Fruit fly (Drosophila melanogaster) S2 (cell line): ENCODE data around the gene cni.

Source experiments
- CG8478 ChIP-seq: fragments of >200 bp; optimal IDR thresholded peaks from 2 replicates; lab custom pipeline; 2018
- CTCF ChIP-seq, 2 experiments: fragments of >200 bp; optimal IDR thresholded peaks; 2 replicates each; lab custom pipeline; 2018

- TF ChIP-seq CG8478 (no peak), CTCF (optimal IDR thresholded peaks at IDR 0.05; lab: Kevin White, UChicago) (no peak)
Observed at dm6 chr2L:16323544-16323943, 13.0 kb upstream of the cni start.
